Worm (Caenorhabditis elegans) whole organism, L1 larva: ENCODE measurements around the gene srx-36.

Experiments
- C04F5.9 ChIP-seq: sonication (generic microtip); optimal IDR thresholded peaks from 2 replicates; lab custom pipeline; 2016; ENCODE audit warnings: missing genetic modification characterization, missing compliant biosample characterization
- F16B12.6 ChIP-seq: fragments of 150-350 bp; optimal IDR thresholded peaks from 2 replicates; lab custom pipeline; 2014; ENCODE audit warnings: missing biosample characterization, missing genetic modification characterization
- Y116A8C.19 ChIP-seq: sonication (generic microtip); optimal IDR thresholded peaks from 2 replicates; lab custom pipeline; 2016; ENCODE audit warnings: missing compliant biosample characterization, missing genetic modification characterization, borderline replicate concordance
- aha-1 ChIP-seq: fragments of 150-350 bp; optimal IDR thresholded peaks from 2 replicates; lab custom pipeline; 2014; ENCODE audit warnings: missing biosample characterization, missing genetic modification characterization
- aly-2 ChIP-seq: fragments of 150-350 bp; optimal IDR thresholded peaks from 2 replicates; lab custom pipeline; 2014; ENCODE audit warnings: missing biosample characterization, missing genetic modification characterization
- ama-1 ChIP-seq: fragments of 150-350 bp; optimal IDR thresholded peaks from 2 replicates; lab custom pipeline; 2014
- ceh-88 ChIP-seq: fragments of 200-800 bp; sonication (Bioruptor generic); IDR thresholded peaks from 2 replicates; pipeline ENCODE4 v1.3.6; 2022; ENCODE audit warnings: missing genetic modification characterization, missing compliant biosample characterization
- ces-1 ChIP-seq: fragments of 150-350 bp; optimal IDR thresholded peaks from 2 replicates; lab custom pipeline; 2014; ENCODE audit warnings: missing biosample characterization, missing genetic modification reagents, missing genetic modification characterization
- dpl-1 ChIP-seq, 3 experiments: fragments of 150-350 bp in 2 of 3; sonication (generic microtip) in 1 of 3; optimal IDR thresholded peaks; 2 replicates each; lab custom pipeline; 2014 to 2017; ENCODE audit warnings: missing biosample characterization in 3 of 3, missing genetic modification characterization in 3 of 3, missing genetic modification reagents in 3 of 3
- efl-1 ChIP-seq, 4 experiments: fragments of 150-350 bp; optimal IDR thresholded peaks in 3 of 4; peaks in 1 of 4; 1 replicate in 1 of 4; 2 replicates in 3 of 4; lab custom pipeline; 2014; ENCODE audit warnings: missing biosample characterization in 2 of 4, missing genetic modification characterization in 2 of 4, missing genetic modification reagents in 2 of 4
- efl-3 ChIP-seq: fragments of 200-800 bp; sonication (Bioruptor generic); optimal IDR thresholded peaks from 2 replicates; lab custom pipeline; 2018; ENCODE audit warnings: mild to moderate bottlenecking, missing genetic modification characterization, missing compliant biosample characterization
- egl-13 ChIP-seq: sonication (generic microtip); optimal IDR thresholded peaks from 2 replicates; lab custom pipeline; 2016; ENCODE audit warnings: missing genotype, missing genetic modification reagents, missing genetic modification characterization, missing compliant biosample characterization
- elt-2 ChIP-seq: sonication (generic microtip); optimal IDR thresholded peaks from 2 replicates; lab custom pipeline; 2016; ENCODE audit warnings: missing genetic modification characterization, mild to moderate bottlenecking, inconsistent platforms, missing compliant biosample characterization, missing genetic modification reagents
- fkh-10 ChIP-seq: sonication (generic microtip); optimal IDR thresholded peaks from 2 replicates; lab custom pipeline; 2017; ENCODE audit warnings: missing biosample characterization, missing genetic modification reagents, missing genetic modification characterization
- fos-1 ChIP-seq: fragments of 150-350 bp; optimal IDR thresholded peaks from 2 replicates; lab custom pipeline; 2014; ENCODE audit warnings: missing biosample characterization, missing genetic modification characterization
- grh-1 ChIP-seq: fragments of 200-800 bp; sonication (Bioruptor generic); IDR thresholded peaks from 2 replicates; pipeline ENCODE4 v1.3.6; 2022; ENCODE audit warnings: missing genetic modification reagents, missing genetic modification characterization, missing compliant biosample characterization
- hlh-17 ChIP-seq: fragments of 200-800 bp; sonication (Bioruptor generic); optimal IDR thresholded peaks from 2 replicates; lab custom pipeline; 2018; ENCODE audit warnings: missing genetic modification characterization, mild to moderate bottlenecking, missing compliant biosample characterization, moderate library complexity, borderline replicate concordance
- hlh-4 ChIP-seq: sonication (generic microtip); optimal IDR thresholded peaks from 2 replicates; lab custom pipeline; 2016; ENCODE audit warnings: mild to moderate bottlenecking, missing genetic modification characterization, missing compliant biosample characterization
- irx-1 ChIP-seq: sonication (generic microtip); optimal IDR thresholded peaks from 2 replicates; lab custom pipeline; 2016; ENCODE audit warnings: missing genetic modification characterization, missing compliant biosample characterization
- isw-1 ChIP-seq: fragments of 200-800 bp; sonication (Bioruptor generic); IDR thresholded peaks from 2 replicates; pipeline ENCODE4 v1.3.6; 2022; ENCODE audit warnings: missing genetic modification characterization, missing compliant biosample characterization
- jun-1 ChIP-seq: fragments of 150-350 bp; optimal IDR thresholded peaks from 2 replicates; lab custom pipeline; 2014; ENCODE audit warnings: missing biosample characterization, missing genetic modification reagents, missing genetic modification characterization
- lin-13 ChIP-seq: fragments of 150-350 bp; optimal IDR thresholded peaks from 2 replicates; lab custom pipeline; 2014; ENCODE audit warnings: missing biosample characterization, missing genetic modification reagents, missing genetic modification characterization
- lin-15B ChIP-seq: fragments of 150-350 bp; sonication (generic microtip); optimal IDR thresholded peaks from 3 replicates; lab custom pipeline; 2014; ENCODE audit warnings: missing biosample characterization, missing genetic modification characterization
- lin-35 ChIP-seq, 2 experiments: fragments of 150-350 bp; optimal IDR thresholded peaks; 2 replicates each; lab custom pipeline; 2014; ENCODE audit warnings: missing biosample characterization in 2 of 2, missing genetic modification characterization in 2 of 2, missing genetic modification reagents in 2 of 2
- lsy-2 ChIP-seq, 2 experiments: fragments of 150-350 bp; optimal IDR thresholded peaks; 2 replicates each; lab custom pipeline; 2014; ENCODE audit warnings: missing biosample characterization in 2 of 2, missing genetic modification characterization in 2 of 2
- mab-9 ChIP-seq: fragments of 200-800 bp; sonication (Bioruptor generic); IDR thresholded peaks from 2 replicates; pipeline ENCODE4 v1.3.6; 2022; ENCODE audit warnings: missing genetic modification reagents, missing genetic modification characterization, missing compliant biosample characterization
- nhr-11 ChIP-seq: fragments of 150-350 bp; optimal IDR thresholded peaks from 2 replicates; lab custom pipeline; 2014; ENCODE audit warnings: missing biosample characterization, missing genetic modification characterization
- nhr-12 ChIP-seq: sonication (generic microtip); optimal IDR thresholded peaks from 2 replicates; lab custom pipeline; 2017; ENCODE audit warnings: missing biosample characterization, missing genetic modification characterization
- nhr-19 ChIP-seq: fragments of 200-800 bp; sonication (Bioruptor generic); conservative IDR thresholded peaks from 2 replicates; pipeline ENCODE4 v1.3.6; 2022; ENCODE audit warnings: missing genetic modification characterization, missing compliant biosample characterization
- nhr-47 ChIP-seq: sonication (generic microtip); optimal IDR thresholded peaks from 2 replicates; lab custom pipeline; 2016; ENCODE audit warnings: mild to moderate bottlenecking, missing genetic modification characterization, moderate library complexity, missing compliant biosample characterization
- nhr-71 ChIP-seq: sonication (generic microtip); optimal IDR thresholded peaks from 2 replicates; lab custom pipeline; 2016; ENCODE audit warnings: mild to moderate bottlenecking, missing genetic modification characterization, moderate library complexity, missing compliant biosample characterization
- pqm-1 ChIP-seq: sonication (generic microtip); optimal IDR thresholded peaks from 3 replicates; lab custom pipeline; 2017; ENCODE audit warnings: missing biosample characterization, missing genetic modification characterization
- rnt-1 ChIP-seq: sonication (generic microtip); optimal IDR thresholded peaks from 2 replicates; lab custom pipeline; 2016; ENCODE audit warnings: mild to moderate bottlenecking, missing genetic modification characterization, moderate library complexity, missing compliant biosample characterization
- skn-1 ChIP-seq: fragments of 150-350 bp; optimal IDR thresholded peaks from 2 replicates; lab custom pipeline; 2014; ENCODE audit warnings: missing biosample characterization, missing genetic modification characterization
- snpc-4 ChIP-seq: fragments of 150-350 bp; optimal IDR thresholded peaks from 2 replicates; lab custom pipeline; 2014; ENCODE audit warnings: missing biosample characterization, missing genetic modification characterization
- snu-23 ChIP-seq: sonication (generic microtip); optimal IDR thresholded peaks from 2 replicates; lab custom pipeline; 2016; ENCODE audit warnings: missing genetic modification characterization, missing compliant biosample characterization
- sup-37 ChIP-seq: fragments of 200-800 bp; sonication (Bioruptor generic); optimal IDR thresholded peaks from 2 replicates; lab custom pipeline; 2018; ENCODE audit warnings: mild to moderate bottlenecking, missing genetic modification characterization, missing compliant biosample characterization
- tbx-2 ChIP-seq: sonication (generic microtip); optimal IDR thresholded peaks from 2 replicates; lab custom pipeline; 2016; ENCODE audit warnings: missing genetic modification characterization, missing compliant biosample characterization
- tlp-1 ChIP-seq: fragments of 150-350 bp; optimal IDR thresholded peaks from 2 replicates; lab custom pipeline; 2014; ENCODE audit warnings: missing biosample characterization, missing genetic modification characterization
- unc-30 ChIP-seq: sonication (generic microtip); optimal IDR thresholded peaks from 2 replicates; lab custom pipeline; 2017; ENCODE audit warnings: missing biosample characterization, missing genetic modification characterization
- unc-62 ChIP-seq: fragments of 150-350 bp; optimal IDR thresholded peaks from 2 replicates; lab custom pipeline; 2014; ENCODE audit warnings: missing biosample characterization, missing genetic modification reagents, missing genetic modification characterization
- vab-15 ChIP-seq: sonication (generic microtip); optimal IDR thresholded peaks from 2 replicates; lab custom pipeline; 2017; ENCODE audit warnings: missing genotype, mild to moderate bottlenecking, missing genetic modification characterization, missing compliant biosample characterization
- xbp-1 ChIP-seq: sonication (generic microtip); optimal IDR thresholded peaks from 2 replicates; lab custom pipeline; 2016; ENCODE audit warnings: missing genetic modification characterization, missing compliant biosample characterization
- zag-1 ChIP-seq: fragments of 150-350 bp; optimal IDR thresholded peaks from 2 replicates; lab custom pipeline; 2014; ENCODE audit warnings: missing biosample characterization, missing genetic modification characterization
- zip-4 ChIP-seq: fragments of 200-800 bp; sonication (Bioruptor generic); optimal IDR thresholded peaks from 2 replicates; lab custom pipeline; 2018; ENCODE audit warnings: mild to moderate bottlenecking, missing genetic modification characterization, moderate library complexity, missing compliant biosample characterization
- ztf-11 ChIP-seq, 2 experiments: sonication (generic microtip); optimal IDR thresholded peaks; 2 replicates each; lab custom pipeline; 2016 to 2017; ENCODE audit warnings: missing genetic modification characterization in 2 of 2, missing biosample characterization in 1 of 2, missing compliant biosample characterization in 1 of 2

srx-36 gene

DNA sequence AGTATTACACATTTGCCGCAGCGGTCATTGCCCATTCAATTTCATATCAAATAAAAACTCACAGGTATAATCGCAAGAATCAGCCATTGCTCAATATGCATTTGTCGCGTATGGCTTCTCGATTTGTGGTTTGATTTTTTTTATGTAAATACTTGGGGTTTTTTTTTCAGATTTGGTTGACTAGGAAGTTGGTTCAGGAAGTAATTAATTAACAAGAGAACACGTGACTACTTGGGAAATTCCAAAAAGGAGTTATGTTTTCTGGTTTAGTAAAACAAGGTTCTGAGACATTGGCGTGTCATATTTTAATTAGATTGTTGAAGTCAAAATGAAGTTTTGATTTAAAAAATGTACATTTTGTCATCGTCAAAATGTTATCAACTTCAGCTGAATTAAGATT lies at the start of gene srx-36:
TSS of gene srx-36 (minus strand) at position 101 of the 400 bp plus-strand sequence.
- TF ChIP-seq zip-4 (GFP tag; lab: Kevin White, UChicago), result no peak

DNA sequence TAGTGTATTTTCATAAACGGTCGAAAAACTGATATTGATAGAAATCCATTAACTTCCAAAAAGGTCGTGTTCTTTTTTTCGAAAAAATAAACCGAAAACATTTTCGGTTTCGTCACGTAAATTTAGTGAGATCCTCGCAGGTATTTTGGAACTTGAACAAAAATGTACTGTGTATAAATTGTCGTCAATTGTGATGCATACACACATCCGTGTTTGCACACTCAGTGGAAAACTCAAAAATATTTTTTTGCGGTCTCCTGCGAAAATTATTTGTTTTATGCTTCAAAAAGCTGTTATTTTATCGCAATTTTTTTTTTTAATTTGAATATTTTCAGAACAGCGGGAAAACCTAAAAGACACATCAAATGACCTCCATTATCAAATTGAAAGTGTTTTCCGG lies 48.0 kb upstream of the srx-36 start, which contains the start of gene cpsf-2:
TSS of gene cpsf-2 (plus strand) at position 330 of the 400 bp plus-strand sequence.
- peak; percentile 2 for TF ChIP-seq snu-23 (GFP tag; lab: Kevin White, UChicago)
- no peak for TF ChIP-seq skn-1
- TF ChIP-seq dpl-1 (GFP tag; optimal IDR thresholded peaks at IDR 0.05; lab: Kevin White, UChicago), result peak in 2 of 3 experiments; percentile 28 to 55
- no peak for TF ChIP-seq nhr-71
- peak; percentile 14 to 63 for TF ChIP-seq lsy-2 (tag; optimal IDR thresholded peaks at IDR 0.05; lab: Kevin White, UChicago)
- peak; percentile 32 to 37 for TF ChIP-seq efl-1 (optimal IDR thresholded peaks at IDR 0.05; lab: Kevin White, UChicago)
- peak; percentile 7 to 50 for TF ChIP-seq efl-1 (GFP tag; optimal IDR thresholded peaks at IDR 0.05 in 1 of 2; lab: Kevin White, UChicago)
- no peak for TF ChIP-seq lin-13 (GFP tag; lab: Kevin White, UChicago)
- no peak for TF ChIP-seq nhr-19
- TF ChIP-seq mab-9 (GFP tag; lab: Robert Waterston, UW), result no peak
- peak; percentile 80 for TF ChIP-seq F16B12.6 (tag; lab: Kevin White, UChicago)
- peak; percentile 5 for TF ChIP-seq tbx-2 (tag; lab: Kevin White, UChicago)
- no peak for TF ChIP-seq ama-1 (lab: Kevin White, UChicago)
- no peak for TF ChIP-seq ceh-88
- peak in 1 of 2 experiments; percentile 36 for TF ChIP-seq lin-35 (GFP tag; optimal IDR thresholded peaks at IDR 0.05; lab: Kevin White, UChicago)
- TF ChIP-seq, all 84 proteins: peak for 7

DNA sequence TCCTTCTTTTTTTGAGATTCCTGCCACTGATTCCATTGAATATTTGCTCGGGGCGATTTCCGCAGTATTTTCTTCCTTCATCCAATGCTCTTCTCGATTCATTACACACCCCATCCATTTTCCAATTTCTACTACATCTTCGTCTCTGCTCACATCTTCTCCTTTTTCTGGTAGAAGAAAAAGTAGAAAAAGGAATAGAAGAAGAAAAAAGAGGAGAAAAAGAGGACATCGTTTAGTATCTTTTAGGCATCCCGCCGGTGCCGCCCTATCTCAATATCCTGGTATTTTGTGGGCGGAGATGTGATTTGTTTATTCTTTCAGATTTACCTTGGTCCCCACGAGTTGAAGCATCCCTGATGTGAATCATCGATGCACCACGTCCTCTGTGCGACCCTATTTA lies 44.3 kb upstream of the srx-36 start, which contains the start of gene lgc-39:
TSS of gene lgc-39 (plus strand) at position 301 of the 400 bp plus-strand sequence.
- TF ChIP-seq ces-1 (GFP tag; lab: Kevin White, UChicago) (no peak), hlh-17 (GFP tag; lab: Kevin White, UChicago) (no peak), pqm-1 (no peak), irx-1 (tag; lab: Kevin White, UChicago) (no peak), skn-1 (no peak), jun-1 (no peak), snpc-4 (tag; lab: Kevin White, UChicago) (no peak), ztf-11 (tag; optimal IDR thresholded peaks at IDR 0.05; lab: Kevin White, UChicago) (no peak), efl-3 (GFP tag; lab: Kevin White, UChicago) (no peak), fos-1 (tag; lab: Kevin White, UChicago) (no peak), nhr-47 (tag; lab: Kevin White, UChicago) (no peak)

DNA sequence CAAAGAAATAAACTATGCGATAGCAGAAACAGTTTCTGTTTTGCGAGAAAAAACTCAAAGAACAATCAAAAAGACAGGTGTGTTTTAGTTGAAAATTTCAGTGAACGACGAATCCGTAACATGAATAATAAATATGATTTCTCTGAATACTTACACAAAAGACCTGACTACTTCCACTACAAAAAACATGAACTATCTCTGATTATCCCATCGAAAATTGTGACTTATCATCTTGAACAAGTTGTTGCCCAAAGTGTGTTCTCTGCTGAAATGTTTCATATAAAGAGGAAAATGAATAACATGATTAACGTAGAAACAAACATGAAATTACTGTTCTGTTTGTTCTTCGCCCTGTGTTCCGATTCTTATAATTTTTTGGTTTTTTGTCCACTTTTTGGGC lies 35.8 kb upstream of the srx-36 start, which contains the start of gene ugt-36:
TSS of gene ugt-36 (plus strand) at position 301 of the 400 bp plus-strand sequence.
- TF ChIP-seq nhr-11 (tag; lab: Kevin White, UChicago), result no peak
- no peak for TF ChIP-seq aly-2 (tag; lab: Kevin White, UChicago)
- TF ChIP-seq fkh-10 (GFP tag; lab: Kevin White, UChicago), result no peak
- TF ChIP-seq Y116A8C.19 (tag; lab: Kevin White, UChicago), result no peak
- no peak for TF ChIP-seq isw-1
- no peak for TF ChIP-seq egl-13
- TF ChIP-seq sup-37 (GFP tag; lab: Kevin White, UChicago), result no peak
- TF ChIP-seq vab-15 (tag; lab: Kevin White, UChicago), result no peak
- TF ChIP-seq hlh-4 (tag; lab: Kevin White, UChicago), result no peak
- TF ChIP-seq rnt-1 (tag; lab: Kevin White, UChicago), result no peak
- TF ChIP-seq, all 84 proteins: peak for 0

DNA sequence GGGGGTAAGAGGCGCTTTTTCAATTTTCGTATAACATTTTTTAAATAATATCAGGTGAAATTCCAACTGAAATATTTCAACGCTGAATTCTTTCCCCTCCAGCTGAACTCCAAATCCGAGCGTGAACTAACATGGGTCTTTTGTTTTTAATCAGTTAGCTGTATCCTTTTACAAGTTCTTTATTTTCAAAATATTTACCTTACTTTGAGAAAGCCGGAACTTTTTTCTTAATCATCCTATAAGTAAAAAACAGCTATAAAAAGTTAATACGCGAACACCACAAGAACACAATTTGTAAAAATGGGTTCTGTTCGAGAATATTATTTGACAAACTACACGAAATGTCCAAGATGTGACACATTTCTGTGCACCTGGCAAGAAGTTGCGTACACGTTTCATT lies 33.3 kb upstream of the srx-36 start, which contains the start of gene srh-83:
TSS of gene srh-83 (plus strand) at position 301 of the 400 bp plus-strand sequence.
- no peak for TF ChIP-seq unc-30 (tag; lab: Kevin White, UChicago)
- no peak for TF ChIP-seq elt-2 (tag; lab: Kevin White, UChicago)
- no peak for TF ChIP-seq nhr-12
- TF ChIP-seq aly-2 (tag; lab: Kevin White, UChicago), result no peak
- no peak for TF ChIP-seq zag-1 (tag; lab: Kevin White, UChicago)
- no peak for TF ChIP-seq unc-62 (GFP tag; lab: Kevin White, UChicago)
- no peak for TF ChIP-seq tlp-1 (tag; lab: Kevin White, UChicago)
- no peak for TF ChIP-seq aha-1 (tag; lab: Kevin White, UChicago)
- no peak for TF ChIP-seq xbp-1
- no peak for TF ChIP-seq ces-1 (GFP tag; lab: Kevin White, UChicago)
- no peak for TF ChIP-seq skn-1
- no peak for TF ChIP-seq lin-15B
- no peak for TF ChIP-seq ztf-11 (tag; optimal IDR thresholded peaks at IDR 0.05; lab: Kevin White, UChicago)
- TF ChIP-seq grh-1 (GFP tag; lab: Robert Waterston, UW), result no peak
- no peak for TF ChIP-seq C04F5.9
